Worm (Caenorhabditis elegans) whole organism, L3 larva: ENCODE results near the gene sgt-1.

Experiments
- fkh-10 ChIP-seq: sonication (generic microtip); optimal IDR thresholded peaks from 2 replicates; lab custom pipeline; 2017; ENCODE audit warnings: missing biosample characterization, missing genetic modification reagents, missing genetic modification characterization
- fos-1 ChIP-seq: fragments of 150-350 bp; optimal IDR thresholded peaks from 2 replicates; lab custom pipeline; 2014; ENCODE audit warnings: missing biosample characterization, missing genetic modification characterization
- nhr-12 ChIP-seq: fragments of 150-350 bp; optimal IDR thresholded peaks from 2 replicates; lab custom pipeline; 2014; ENCODE audit warnings: missing biosample characterization, missing genetic modification characterization

- no peak for TF ChIP-seq nhr-12 (tag; lab: Kevin White, UChicago)
- TF ChIP-seq fkh-10, result no peak
- TF ChIP-seq fos-1, result no peak
Measured at ce11 chrII:4902035-4902434, 1.6 kb downstream of the sgt-1 start, which contains the start of gene R05F9.9.
